Worm (Caenorhabditis elegans) whole organism, late embryonic: ENCODE results near the gene W05B10.6.

Experiments
- ama-1 ChIP-seq: fragments of 150-350 bp; optimal IDR thresholded peaks from 2 replicates; lab custom pipeline; 2014
- ceh-9 ChIP-seq: sonication (generic microtip); optimal IDR thresholded peaks from 2 replicates; lab custom pipeline; 2016; ENCODE audit warnings: mild to moderate bottlenecking, missing genetic modification characterization, inconsistent platforms, missing compliant biosample characterization
- che-1 ChIP-seq: sonication (generic microtip); optimal IDR thresholded peaks from 2 replicates; lab custom pipeline; 2016; ENCODE audit warnings: mild to moderate bottlenecking, missing genetic modification characterization, missing compliant biosample characterization
- elt-4 ChIP-seq: sonication (generic microtip); optimal IDR thresholded peaks from 2 replicates; lab custom pipeline; 2016; ENCODE audit warnings: missing genetic modification characterization, missing compliant biosample characterization
- fkh-10 ChIP-seq: fragments of 150-350 bp; optimal IDR thresholded peaks from 2 replicates; lab custom pipeline; 2014; ENCODE audit warnings: missing biosample characterization, missing genetic modification reagents, missing genetic modification characterization
- fkh-6 ChIP-seq: sonication (generic microtip); optimal IDR thresholded peaks from 2 replicates; lab custom pipeline; 2016; ENCODE audit warnings: missing genetic modification characterization, missing compliant biosample characterization
- hlh-30 ChIP-seq: sonication (generic microtip); optimal IDR thresholded peaks from 2 replicates; lab custom pipeline; 2017; ENCODE audit warnings: antibody characterized with exemption, missing genetic modification characterization, missing compliant biosample characterization; ENCODE audit not compliant: insufficient read depth
- nfya-1 ChIP-seq: sonication (generic microtip); optimal IDR thresholded peaks from 2 replicates; lab custom pipeline; 2017; ENCODE audit warnings: missing genetic modification characterization, mild to moderate bottlenecking, missing compliant biosample characterization, antibody characterized with exemption, moderate library complexity
- nhr-11 ChIP-seq: fragments of 150-350 bp; optimal IDR thresholded peaks from 2 replicates; lab custom pipeline; 2014; ENCODE audit warnings: missing biosample characterization, missing genetic modification characterization
- nhr-232 ChIP-seq: sonication (generic microtip); optimal IDR thresholded peaks from 2 replicates; lab custom pipeline; 2016; ENCODE audit warnings: missing genetic modification characterization, missing compliant biosample characterization
- pha-4 ChIP-seq: fragments of 150-350 bp; optimal IDR thresholded peaks from 2 replicates; lab custom pipeline; 2018; ENCODE audit warnings: missing biosample characterization, missing genetic modification reagents, missing genetic modification characterization
- unc-3 ChIP-seq, 2 experiments: fragments of 200-800 bp in 1 of 2; sonication (Bioruptor generic) in 1 of 2; sonication (generic microtip) in 1 of 2; conservative IDR thresholded peaks in 1 of 2; optimal IDR thresholded peaks in 1 of 2; 2 replicates each; pipeline versions ENCODE4 v1.3.6 to Lab custom; 2016 to 2022; ENCODE audit warnings: missing compliant biosample characterization in 2 of 2, missing genetic modification characterization in 2 of 2, missing genetic modification reagents in 1 of 2

- TF ChIP-seq elt-4 (tag; lab: Kevin White, UChicago) (no peak), pha-4 (tag; lab: Kevin White, UChicago) (no peak), nhr-232 (tag; lab: Kevin White, UChicago) (no peak), hlh-30 (tag; lab: Kevin White, UChicago) (no peak), fkh-6 (tag; lab: Kevin White, UChicago) (no peak), che-1 (tag; lab: Kevin White, UChicago) (no peak), unc-3 (GFP tag; conservative IDR thresholded peaks at IDR 0.05; lab: Robert Waterston, UW) (no peak), unc-3 (tag; optimal IDR thresholded peaks at IDR 0.05; lab: Kevin White, UChicago) (no peak), nfya-1 (tag; lab: Kevin White, UChicago) (no peak), nhr-11 (tag; lab: Kevin White, UChicago) (no peak), ama-1 (lab: Kevin White, UChicago) (no peak), ceh-9 (tag; lab: Kevin White, UChicago) (no peak), fkh-10 (GFP tag; lab: Kevin White, UChicago) (no peak)
These were observed 9.9 kb upstream of the W05B10.6 start, which contains the start of gene W05B10.4 for ce11 chrV:12667926-12668325.
